Worm (Caenorhabditis elegans): ENCODE data around the gene ssq-3.

ce11 chrIV:7095396-7095964 is 15.9 kb upstream of the ssq-3 start:
- TF ChIP-seq nhr-237 (tag; optimal IDR thresholded peaks at IDR 0.05) (no peak), ztf-11 (tag; optimal IDR thresholded peaks at IDR 0.05) (no peak), mls-2 (tag; optimal IDR thresholded peaks at IDR 0.05) (no peak)
